Worm (Caenorhabditis elegans) whole organism, L1 larva: Measurements from ENCODE around the gene str-143.
A peak's percentile ranks its signal among the peaks of the same experiment; 100 is the strongest.

ENCODE experiments used
- C34B4.2 ChIP-seq: sonication (generic microtip); optimal IDR thresholded peaks from 2 replicates; lab custom pipeline; 2017; ENCODE audit warnings: mild to moderate bottlenecking, missing genetic modification characterization, missing compliant biosample characterization
- Y116A8C.19 ChIP-seq: sonication (generic microtip); optimal IDR thresholded peaks from 2 replicates; lab custom pipeline; 2016; ENCODE audit warnings: missing compliant biosample characterization, missing genetic modification characterization, borderline replicate concordance
- ama-1 ChIP-seq: fragments of 150-350 bp; optimal IDR thresholded peaks from 2 replicates; lab custom pipeline; 2014
- blmp-1 ChIP-seq: fragments of 150-350 bp; optimal IDR thresholded peaks from 2 replicates; lab custom pipeline; 2014; ENCODE audit warnings: missing biosample characterization, missing genetic modification characterization
- ceh-8 ChIP-seq: fragments of 200-800 bp; sonication (Bioruptor generic); optimal IDR thresholded peaks from 2 replicates; lab custom pipeline; 2018; ENCODE audit warnings: mild to moderate bottlenecking, missing genetic modification characterization, moderate library complexity, missing compliant biosample characterization
- ceh-82 ChIP-seq, 3 experiments: fragments of 150-350 bp in 1 of 3; sonication (generic microtip) in 2 of 3; optimal IDR thresholded peaks; 2 replicates each; lab custom pipeline; 2014 to 2017; ENCODE audit warnings: missing biosample characterization in 3 of 3, missing genetic modification characterization in 3 of 3
- ceh-88 ChIP-seq: fragments of 200-800 bp; sonication (Bioruptor generic); IDR thresholded peaks from 2 replicates; pipeline ENCODE4 v1.3.6; 2022; ENCODE audit warnings: missing genetic modification characterization, missing compliant biosample characterization
- ceh-90 ChIP-seq: sonication (generic microtip); optimal IDR thresholded peaks from 2 replicates; lab custom pipeline; 2016; ENCODE audit warnings: missing genetic modification characterization, missing compliant biosample characterization
- efl-1 ChIP-seq, 4 experiments: fragments of 150-350 bp; optimal IDR thresholded peaks in 3 of 4; peaks in 1 of 4; 1 replicate in 1 of 4; 2 replicates in 3 of 4; lab custom pipeline; 2014; ENCODE audit warnings: missing biosample characterization in 2 of 4, missing genetic modification characterization in 2 of 4, missing genetic modification reagents in 2 of 4
- efl-3 ChIP-seq: fragments of 200-800 bp; sonication (Bioruptor generic); optimal IDR thresholded peaks from 2 replicates; lab custom pipeline; 2018; ENCODE audit warnings: mild to moderate bottlenecking, missing genetic modification characterization, missing compliant biosample characterization
- elt-2 ChIP-seq: sonication (generic microtip); optimal IDR thresholded peaks from 2 replicates; lab custom pipeline; 2016; ENCODE audit warnings: missing genetic modification characterization, mild to moderate bottlenecking, inconsistent platforms, missing compliant biosample characterization, missing genetic modification reagents
- elt-3 ChIP-seq, 6 experiments: fragments of 150-350 bp in 1 of 6; sonication (generic microtip); optimal IDR thresholded peaks; 2 replicates each; lab custom pipeline; 2017 to 2018; ENCODE audit warnings: missing biosample characterization in 6 of 6, missing genetic modification characterization in 6 of 6, inconsistent platforms in 1 of 6
- fkh-10 ChIP-seq: sonication (generic microtip); optimal IDR thresholded peaks from 2 replicates; lab custom pipeline; 2017; ENCODE audit warnings: missing biosample characterization, missing genetic modification reagents, missing genetic modification characterization
- fkh-4 ChIP-seq: sonication (generic microtip); optimal IDR thresholded peaks from 2 replicates; lab custom pipeline; 2016; ENCODE audit warnings: missing compliant biosample characterization, missing genetic modification characterization, borderline replicate concordance
- grh-1 ChIP-seq: fragments of 200-800 bp; sonication (Bioruptor generic); IDR thresholded peaks from 2 replicates; pipeline ENCODE4 v1.3.6; 2022; ENCODE audit warnings: missing genetic modification reagents, missing genetic modification characterization, missing compliant biosample characterization
- isw-1 ChIP-seq: fragments of 200-800 bp; sonication (Bioruptor generic); IDR thresholded peaks from 2 replicates; pipeline ENCODE4 v1.3.6; 2022; ENCODE audit warnings: missing genetic modification characterization, missing compliant biosample characterization
- jun-1 ChIP-seq: fragments of 150-350 bp; optimal IDR thresholded peaks from 2 replicates; lab custom pipeline; 2014; ENCODE audit warnings: missing biosample characterization, missing genetic modification reagents, missing genetic modification characterization
- lin-13 ChIP-seq: fragments of 150-350 bp; optimal IDR thresholded peaks from 2 replicates; lab custom pipeline; 2014; ENCODE audit warnings: missing biosample characterization, missing genetic modification reagents, missing genetic modification characterization
- lin-14 ChIP-seq: fragments of 200-800 bp; sonication (Bioruptor generic); optimal IDR thresholded peaks from 2 replicates; lab custom pipeline; 2018; ENCODE audit warnings: mild to moderate bottlenecking, missing genetic modification characterization, moderate library complexity, missing compliant biosample characterization
- lin-15B ChIP-seq: fragments of 150-350 bp; sonication (generic microtip); optimal IDR thresholded peaks from 3 replicates; lab custom pipeline; 2014; ENCODE audit warnings: missing biosample characterization, missing genetic modification characterization
- lin-35 ChIP-seq, 2 experiments: fragments of 150-350 bp; optimal IDR thresholded peaks; 2 replicates each; lab custom pipeline; 2014; ENCODE audit warnings: missing biosample characterization in 2 of 2, missing genetic modification characterization in 2 of 2, missing genetic modification reagents in 2 of 2
- lin-39 ChIP-seq: fragments of 150-350 bp; optimal IDR thresholded peaks from 2 replicates; lab custom pipeline; 2014; ENCODE audit warnings: missing biosample characterization, missing genetic modification reagents, missing genetic modification characterization
- lsy-2 ChIP-seq, 2 experiments: fragments of 150-350 bp; optimal IDR thresholded peaks; 2 replicates each; lab custom pipeline; 2014; ENCODE audit warnings: missing biosample characterization in 2 of 2, missing genetic modification characterization in 2 of 2
- mab-9 ChIP-seq: fragments of 200-800 bp; sonication (Bioruptor generic); IDR thresholded peaks from 2 replicates; pipeline ENCODE4 v1.3.6; 2022; ENCODE audit warnings: missing genetic modification reagents, missing genetic modification characterization, missing compliant biosample characterization
- mdl-1 ChIP-seq, 2 experiments: fragments of 150-350 bp; optimal IDR thresholded peaks; 2 replicates each; lab custom pipeline; 2014 to 2017; ENCODE audit warnings: missing biosample characterization in 2 of 2, missing genetic modification characterization in 2 of 2, inconsistent platforms in 1 of 2
- mep-1 ChIP-seq: fragments of 150-350 bp; optimal IDR thresholded peaks from 2 replicates; lab custom pipeline; 2014; ENCODE audit warnings: missing biosample characterization, missing genetic modification characterization
- nhr-11 ChIP-seq: fragments of 150-350 bp; optimal IDR thresholded peaks from 2 replicates; lab custom pipeline; 2014; ENCODE audit warnings: missing biosample characterization, missing genetic modification characterization
- nhr-19 ChIP-seq: fragments of 200-800 bp; sonication (Bioruptor generic); conservative IDR thresholded peaks from 2 replicates; pipeline ENCODE4 v1.3.6; 2022; ENCODE audit warnings: missing genetic modification characterization, missing compliant biosample characterization
- nhr-20 ChIP-seq: sonication (generic microtip); optimal IDR thresholded peaks from 2 replicates; lab custom pipeline; 2016; ENCODE audit warnings: mild to moderate bottlenecking, missing genetic modification characterization, missing compliant biosample characterization
- nhr-77 ChIP-seq: fragments of 150-350 bp; optimal IDR thresholded peaks from 2 replicates; lab custom pipeline; 2014; ENCODE audit warnings: missing biosample characterization, missing genetic modification characterization
- nhr-84 ChIP-seq: sonication (generic microtip); optimal IDR thresholded peaks from 2 replicates; lab custom pipeline; 2017; ENCODE audit warnings: missing biosample characterization, missing genetic modification characterization
- nhr-85 ChIP-seq: sonication (generic microtip); peaks from one replicate; lab custom pipeline; 2016; ENCODE audit warnings: missing genetic modification characterization, inconsistent platforms, missing compliant biosample characterization
- nhr-90 ChIP-seq: sonication (generic microtip); optimal IDR thresholded peaks from 2 replicates; lab custom pipeline; 2016; ENCODE audit warnings: mild to moderate bottlenecking, missing genetic modification characterization, missing compliant biosample characterization; ENCODE audit not compliant: poor library complexity
- pag-3 ChIP-seq: sonication (generic microtip); optimal IDR thresholded peaks from 2 replicates; lab custom pipeline; 2017; ENCODE audit warnings: missing genetic modification characterization, mild to moderate bottlenecking, missing compliant biosample characterization, antibody characterized with exemption, borderline replicate concordance; ENCODE audit not compliant: insufficient read depth
- pqm-1 ChIP-seq: sonication (generic microtip); optimal IDR thresholded peaks from 3 replicates; lab custom pipeline; 2017; ENCODE audit warnings: missing biosample characterization, missing genetic modification characterization
- rnt-1 ChIP-seq: sonication (generic microtip); optimal IDR thresholded peaks from 2 replicates; lab custom pipeline; 2016; ENCODE audit warnings: mild to moderate bottlenecking, missing genetic modification characterization, moderate library complexity, missing compliant biosample characterization
- skn-1 ChIP-seq: fragments of 150-350 bp; optimal IDR thresholded peaks from 2 replicates; lab custom pipeline; 2014; ENCODE audit warnings: missing biosample characterization, missing genetic modification characterization
- snpc-4 ChIP-seq: fragments of 150-350 bp; optimal IDR thresholded peaks from 2 replicates; lab custom pipeline; 2014; ENCODE audit warnings: missing biosample characterization, missing genetic modification characterization
- snu-23 ChIP-seq: sonication (generic microtip); optimal IDR thresholded peaks from 2 replicates; lab custom pipeline; 2016; ENCODE audit warnings: missing genetic modification characterization, missing compliant biosample characterization
- sox-4 ChIP-seq: sonication (generic microtip); optimal IDR thresholded peaks from 2 replicates; lab custom pipeline; 2016; ENCODE audit warnings: missing genetic modification characterization, missing compliant biosample characterization
- swsn-7 ChIP-seq: sonication (generic microtip); optimal IDR thresholded peaks from 2 replicates; lab custom pipeline; 2016; ENCODE audit warnings: missing genetic modification characterization, missing compliant biosample characterization
- tbx-2 ChIP-seq: sonication (generic microtip); optimal IDR thresholded peaks from 2 replicates; lab custom pipeline; 2016; ENCODE audit warnings: missing genetic modification characterization, missing compliant biosample characterization
- tlp-1 ChIP-seq: fragments of 150-350 bp; optimal IDR thresholded peaks from 2 replicates; lab custom pipeline; 2014; ENCODE audit warnings: missing biosample characterization, missing genetic modification characterization
- unc-130 ChIP-seq: fragments of 150-350 bp; optimal IDR thresholded peaks from 2 replicates; lab custom pipeline; 2017; ENCODE audit warnings: missing biosample characterization, missing genetic modification characterization, inconsistent platforms
- unc-62 ChIP-seq: fragments of 150-350 bp; optimal IDR thresholded peaks from 2 replicates; lab custom pipeline; 2014; ENCODE audit warnings: missing biosample characterization, missing genetic modification reagents, missing genetic modification characterization
- unc-98 ChIP-seq: fragments of 200-800 bp; sonication (Bioruptor generic); IDR thresholded peaks from 2 replicates; pipeline ENCODE4 v1.3.6; 2022; ENCODE audit warnings: missing genetic modification characterization, missing compliant biosample characterization
- zag-1 ChIP-seq: fragments of 150-350 bp; optimal IDR thresholded peaks from 2 replicates; lab custom pipeline; 2014; ENCODE audit warnings: missing biosample characterization, missing genetic modification characterization
- zip-4 ChIP-seq: fragments of 200-800 bp; sonication (Bioruptor generic); optimal IDR thresholded peaks from 2 replicates; lab custom pipeline; 2018; ENCODE audit warnings: mild to moderate bottlenecking, missing genetic modification characterization, moderate library complexity, missing compliant biosample characterization

The str-143 gene

ce11 chrV:8041336-8041868 is 28.1 kb downstream of the str-143 start:
- TF ChIP-seq swsn-7 (tag; lab: Kevin White, UChicago) (no peak), elt-2 (tag; lab: Kevin White, UChicago) (no peak), zag-1 (tag; lab: Kevin White, UChicago) (no peak), lin-14 (GFP tag; lab: Kevin White, UChicago) (peak; percentile 36), grh-1 (GFP tag; lab: Robert Waterston, UW) (peak; percentile 60), nhr-85 (tag; lab: Kevin White, UChicago) (peak; percentile 81), rnt-1 (tag; lab: Kevin White, UChicago) (no peak), efl-1 (optimal IDR thresholded peaks at IDR 0.05; lab: Kevin White, UChicago) (no peak), efl-1 (GFP tag; optimal IDR thresholded peaks at IDR 0.05 in 1 of 2; lab: Kevin White, UChicago) (peak in 1 of 2 experiments; percentile 90), fkh-10 (GFP tag; lab: Kevin White, UChicago) (no peak), nhr-20 (tag; lab: Kevin White, UChicago) (peak; percentile 2), lin-35 (GFP tag; optimal IDR thresholded peaks at IDR 0.05; lab: Kevin White, UChicago) (peak in 1 of 2 experiments; percentile 12)

DNA sequence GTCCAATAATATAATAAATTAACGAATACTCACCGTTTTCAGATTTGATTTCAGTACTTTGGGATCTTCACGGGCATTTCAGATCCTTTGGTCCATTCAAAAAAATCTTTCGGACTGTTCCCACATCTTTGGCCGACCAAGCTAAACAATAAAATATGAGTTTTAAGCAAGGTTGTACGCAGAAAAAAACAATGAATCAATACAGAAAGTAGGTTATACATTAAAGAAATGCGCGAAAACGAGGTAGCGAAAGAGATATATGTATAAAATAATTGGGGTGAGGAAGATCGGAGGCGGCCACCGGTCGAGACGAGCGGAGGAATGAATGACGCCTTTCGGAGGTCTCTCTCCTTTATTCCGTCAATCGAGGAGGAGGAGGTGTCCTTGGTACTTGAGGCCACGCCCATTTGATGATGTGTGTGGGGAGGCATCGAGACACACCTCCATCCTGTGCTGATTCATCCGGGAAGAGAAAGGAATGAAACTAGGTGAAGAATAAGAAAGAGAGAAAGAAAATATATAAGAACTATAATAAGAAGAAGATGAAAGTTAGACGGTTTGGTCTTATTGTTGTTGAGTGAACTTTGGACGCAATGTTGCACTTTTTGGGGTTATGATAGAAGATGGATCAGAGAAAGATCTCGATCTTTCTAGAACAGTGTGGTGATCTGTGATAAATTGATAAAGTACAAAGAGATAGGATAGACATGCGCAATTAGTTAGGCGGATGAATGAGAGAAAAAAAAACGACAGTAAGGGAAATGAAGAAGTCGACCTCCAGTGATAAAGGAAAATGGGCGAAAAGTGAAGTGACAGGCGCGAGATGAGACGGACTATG is 29.1 kb downstream of the str-143 start:
- TF ChIP-seq zip-4 (GFP tag; lab: Kevin White, UChicago) (no peak), ceh-82 (tag; optimal IDR thresholded peaks at IDR 0.05; lab: Kevin White, UChicago) (no peak), sox-4 (tag; lab: Kevin White, UChicago) (no peak), tlp-1 (no peak), nhr-19 (GFP tag; lab: Robert Waterston, UW) (peak; percentile 56), mab-9 (GFP tag; lab: Robert Waterston, UW) (no peak), efl-3 (GFP tag; lab: Kevin White, UChicago) (no peak), elt-3 (tag; optimal IDR thresholded peaks at IDR 0.05; lab: Kevin White, UChicago) (peak; percentile 22 to 94 (median 76)), lsy-2 (tag; optimal IDR thresholded peaks at IDR 0.05; lab: Kevin White, UChicago) (no peak), blmp-1 (peak; percentile 98), mdl-1 (tag; optimal IDR thresholded peaks at IDR 0.05; lab: Kevin White, UChicago) (no peak), unc-130 (tag; lab: Kevin White, UChicago) (peak; percentile 3), lin-39 (tag; lab: Kevin White, UChicago) (no peak), lin-13 (no peak), snu-23 (GFP tag; lab: Kevin White, UChicago) (peak; percentile 46), ceh-8 (GFP tag; lab: Kevin White, UChicago) (no peak), unc-62 (no peak), ceh-90 (tag; lab: Kevin White, UChicago) (no peak), Y116A8C.19 (tag; lab: Kevin White, UChicago) (no peak), nhr-90 (tag; lab: Kevin White, UChicago) (no peak), lin-35 (GFP tag; optimal IDR thresholded peaks at IDR 0.05; lab: Kevin White, UChicago) (peak in 1 of 2 experiments; percentile 10), C34B4.2 (tag; lab: Kevin White, UChicago) (no peak), snpc-4 (no peak), unc-98 (no peak), pag-3 (no peak), skn-1 (tag; lab: Kevin White, UChicago) (no peak), nhr-77 (tag; lab: Kevin White, UChicago) (no peak), lin-15B (no peak), tbx-2 (tag; lab: Kevin White, UChicago) (peak; percentile 30), nhr-11 (tag; lab: Kevin White, UChicago) (no peak), pqm-1 (tag; lab: Kevin White, UChicago) (no peak), ceh-88 (GFP tag; lab: Robert Waterston, UW) (no peak), fkh-4 (no peak), nhr-84 (tag; lab: Kevin White, UChicago) (no peak), isw-1 (no peak), jun-1 (tag; lab: Kevin White, UChicago) (no peak), rnt-1 (tag; lab: Kevin White, UChicago) (no peak), mep-1 (tag; lab: Kevin White, UChicago) (peak; percentile 32), nhr-85 (tag; lab: Kevin White, UChicago) (peak; percentile 84), ama-1 (lab: Kevin White, UChicago) (peak; percentile 78)
